Worm (Caenorhabditis elegans): Measurements from ENCODE around the gene Y43F8B.11.

DNA sequence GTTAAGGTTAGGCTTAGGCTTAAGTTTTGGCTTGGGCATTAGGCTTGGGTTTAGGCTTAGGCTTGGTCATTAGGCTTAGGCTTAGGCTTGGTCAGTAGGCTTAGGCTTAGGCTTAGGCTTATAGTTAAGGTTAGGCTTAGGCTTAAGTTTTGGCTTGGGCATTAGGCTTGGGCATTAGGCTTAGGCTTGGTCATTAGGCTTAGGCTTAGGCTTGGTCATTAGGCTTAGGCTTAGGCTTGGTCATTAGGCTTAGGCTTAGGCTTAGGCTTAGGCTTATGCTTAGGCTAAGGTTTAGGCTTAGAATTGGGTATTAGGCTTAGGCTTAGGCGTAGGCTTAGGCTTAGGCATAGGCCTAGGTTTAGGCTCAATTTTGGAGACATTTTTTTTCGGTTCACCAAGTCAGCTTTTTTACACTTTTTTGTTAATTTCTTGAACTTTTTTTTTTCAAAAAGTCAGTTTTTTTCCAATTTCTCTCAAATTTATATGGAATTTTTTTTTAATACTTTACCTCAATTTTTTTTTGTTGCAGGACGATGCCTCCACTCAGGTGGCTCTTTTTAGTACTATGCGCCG, 32.2 kb downstream of the Y43F8B.11 start, which contains the start of gene Y43F8B.3:
- TF ChIP-seq tbx-2 (tag; optimal IDR thresholded peaks at IDR 0.05) (no peak), unc-55 (GFP tag; optimal IDR thresholded peaks at IDR 0.05) (no peak), C38D4.7 (GFP tag; optimal IDR thresholded peaks at IDR 0.05) (no peak), che-1 (tag; optimal IDR thresholded peaks at IDR 0.05) (no peak), nhr-11 (tag; optimal IDR thresholded peaks at IDR 0.05) (no peak), ama-1 (optimal IDR thresholded peaks at IDR 0.05) (no peak), K02D7.2 (tag; optimal IDR thresholded peaks at IDR 0.05) (no peak), pag-3 (tag; optimal IDR thresholded peaks at IDR 0.05; ENCODE audit: borderline replicate concordance) (no peak), pax-1 (tag; optimal IDR thresholded peaks at IDR 0.05) (no peak), ceh-22 (tag; optimal IDR thresholded peaks at IDR 0.05) (no peak), ceh-14 (tag; optimal IDR thresholded peaks at IDR 0.05) (no peak), tbx-7 (tag; optimal IDR thresholded peaks at IDR 0.05) (no peak), ceh-48 (tag; optimal IDR thresholded peaks at IDR 0.05) (no peak), lin-11 (tag; optimal IDR thresholded peaks at IDR 0.05) (no peak)

Measured in whole organism, late embryonic.